Fruit fly (Drosophila melanogaster) whole organism: ENCODE results near the gene CG5024.

Experiments used
- CG8478 ChIP-seq: fragments of >200 bp; optimal IDR thresholded peaks from 2 replicates; lab custom pipeline; 2018; ENCODE audit warnings: inconsistent platforms
- Dll ChIP-seq: fragments of >200 bp; optimal IDR thresholded peaks from 2 replicates; lab custom pipeline; 2017
- EcR ChIP-seq, 2 experiments: fragments of >200 bp; optimal IDR thresholded peaks; 2 replicates each; lab custom pipeline; 2017; ENCODE audit warnings: missing biosample characterization in 2 of 2, missing genetic modification characterization in 2 of 2, missing genetic modification reagents in 2 of 2
- pan ChIP-seq: fragments of >200 bp; optimal IDR thresholded peaks from 2 replicates; lab custom pipeline; 2017
- psq ChIP-seq: fragments of >200 bp; optimal IDR thresholded peaks from 2 replicates; lab custom pipeline; 2017
- usp ChIP-seq: fragments of >200 bp; optimal IDR thresholded peaks from 2 replicates; lab custom pipeline; 2017; ENCODE audit warnings: missing biosample characterization, missing genetic modification characterization, mixed read lengths

The CG5024 gene

DNA sequence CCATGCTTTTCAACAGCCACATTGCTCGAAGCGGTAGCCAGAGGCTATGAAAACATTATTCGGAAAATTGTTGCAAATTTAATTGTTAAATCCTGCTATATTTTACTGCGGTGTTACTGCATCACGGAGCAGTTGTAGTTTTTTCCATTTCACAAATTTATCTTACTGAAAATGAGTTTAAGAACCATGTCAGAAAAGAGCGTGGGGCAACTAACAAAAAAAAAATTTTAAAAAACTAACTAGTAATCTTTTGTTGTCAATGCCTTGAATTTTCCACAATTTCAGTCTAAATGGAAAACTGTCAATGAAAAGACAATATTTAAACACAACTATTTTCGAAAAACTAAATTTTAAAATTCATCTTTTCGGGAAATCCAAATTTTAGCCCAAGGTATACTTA lies at the start of gene CG5024:
TSS of gene CG5024 (plus strand) at position 301 of the 400 bp plus-strand sequence.
- TF ChIP-seq CG8478 (lab: Kevin White, UChicago) (no peak), psq (lab: Kevin White, UChicago) (no peak), EcR (GFP tag; optimal IDR thresholded peaks at IDR 0.05; lab: Kevin White, UChicago) (no peak), pan (lab: Kevin White, UChicago) (no peak), usp (GFP tag; lab: Kevin White, UChicago) (no peak), Dll (lab: Kevin White, UChicago) (no peak)

DNA sequence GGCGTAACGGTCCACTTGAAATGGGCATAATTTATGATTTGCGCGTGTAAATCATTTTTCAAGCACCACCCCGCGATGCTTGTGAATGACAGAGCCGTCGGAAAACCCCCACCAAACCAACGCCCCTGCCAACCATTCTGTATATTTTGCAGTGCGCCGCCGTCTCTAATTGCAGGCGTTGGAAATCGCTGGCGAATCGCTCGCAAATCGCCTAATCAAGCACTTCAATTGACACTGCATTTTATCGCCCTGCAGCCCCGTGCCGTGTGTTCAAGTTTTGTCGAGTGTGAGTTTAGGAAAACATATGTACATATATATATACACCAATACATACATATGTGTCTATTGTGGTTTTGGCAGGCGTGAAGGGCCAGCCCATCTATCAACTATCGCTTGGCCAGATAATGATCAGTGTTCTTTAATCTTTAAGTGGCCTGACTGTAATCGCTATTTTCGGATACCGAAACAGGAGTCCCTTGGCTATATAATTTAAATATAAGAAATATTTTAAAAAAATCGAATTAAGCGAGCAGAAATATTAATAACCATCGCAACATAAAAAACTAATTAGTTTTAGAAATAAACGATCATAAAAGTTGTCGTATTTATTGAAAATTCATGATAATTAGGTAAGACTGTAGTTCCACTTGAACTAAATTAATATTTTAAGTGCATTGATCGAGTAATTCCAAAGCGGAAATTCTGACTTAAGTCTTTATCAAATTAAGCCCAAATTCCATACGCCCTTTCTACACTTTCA lies 48.7 kb upstream of the CG5024 start:
- TF ChIP-seq psq (lab: Kevin White, UChicago) (no peak), pan (lab: Kevin White, UChicago) (no peak), EcR (GFP tag; optimal IDR thresholded peaks at IDR 0.05; lab: Kevin White, UChicago) (no peak)

DNA sequence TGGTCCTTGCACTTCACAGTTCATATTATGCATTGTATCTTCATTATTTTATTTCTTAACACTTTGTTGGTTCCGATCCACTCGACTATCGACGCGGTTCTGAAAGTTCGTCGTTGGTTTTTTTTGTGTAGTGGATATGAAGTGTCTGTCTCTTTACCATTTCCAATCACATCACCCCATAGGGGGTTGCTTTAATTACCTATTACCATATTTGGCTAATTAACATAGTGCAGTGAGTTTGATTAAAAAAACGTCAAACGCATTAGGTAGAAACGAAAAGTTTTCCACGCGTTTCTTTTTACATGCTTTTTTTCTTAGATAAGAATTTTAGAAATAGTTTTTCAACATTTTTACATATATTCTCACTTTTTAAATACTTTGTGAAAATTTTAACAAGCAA lies 47.9 kb upstream of the CG5024 start, which contains the start of gene LpR1:
TSS of gene LpR1 (minus strand) at position 101 of the 400 bp plus-strand sequence.
- no peak for TF ChIP-seq pan (lab: Kevin White, UChicago)

DNA sequence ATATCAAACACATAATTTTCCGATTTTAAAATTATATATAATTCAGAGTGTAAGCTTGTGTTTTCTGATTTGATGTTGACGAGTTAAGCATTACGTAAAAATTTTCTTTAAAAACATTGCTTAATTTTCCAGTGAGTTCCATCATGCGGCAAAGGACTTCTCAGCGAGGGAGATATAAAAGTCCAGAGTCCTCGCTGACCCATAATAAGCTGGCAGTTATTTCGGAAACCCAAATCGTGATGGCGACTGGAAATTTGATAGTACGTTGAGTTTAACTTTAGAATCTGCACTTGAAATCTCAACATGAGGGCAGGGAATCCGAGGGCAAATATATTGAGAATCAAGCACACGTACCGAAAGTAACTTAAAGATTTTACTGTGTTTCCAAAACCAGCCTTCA lies 35.6 kb upstream of the CG5024 start, which contains the start of the genes CG17197 and CG17198:
TSS of gene CG17197 (minus strand) at position 101 of the 400 bp plus-strand sequence.
TSS of gene CG17198 (minus strand) at position 101 of the 400 bp plus-strand sequence.
- TF ChIP-seq CG8478 (lab: Kevin White, UChicago) (no peak), Dll (lab: Kevin White, UChicago) (no peak), EcR (GFP tag; optimal IDR thresholded peaks at IDR 0.05; lab: Kevin White, UChicago) (no peak)

- TF ChIP-seq pan (lab: Kevin White, UChicago) = no peak
- TF ChIP-seq CG8478 (lab: Kevin White, UChicago) = no peak
- TF ChIP-seq EcR (GFP tag; optimal IDR thresholded peaks at IDR 0.05; lab: Kevin White, UChicago) = no peak
- no peak for TF ChIP-seq usp (GFP tag; lab: Kevin White, UChicago)
- no peak for TF ChIP-seq psq (lab: Kevin White, UChicago)
- no peak for TF ChIP-seq Dll (lab: Kevin White, UChicago)
These were observed 34.8 kb upstream of the CG5024 start, which contains the start of gene CG17196 for dm6 chr3R:25776137-25776536. Gene CG17196, minus strand, starts transcription at chr3R:25776237.

DNA sequence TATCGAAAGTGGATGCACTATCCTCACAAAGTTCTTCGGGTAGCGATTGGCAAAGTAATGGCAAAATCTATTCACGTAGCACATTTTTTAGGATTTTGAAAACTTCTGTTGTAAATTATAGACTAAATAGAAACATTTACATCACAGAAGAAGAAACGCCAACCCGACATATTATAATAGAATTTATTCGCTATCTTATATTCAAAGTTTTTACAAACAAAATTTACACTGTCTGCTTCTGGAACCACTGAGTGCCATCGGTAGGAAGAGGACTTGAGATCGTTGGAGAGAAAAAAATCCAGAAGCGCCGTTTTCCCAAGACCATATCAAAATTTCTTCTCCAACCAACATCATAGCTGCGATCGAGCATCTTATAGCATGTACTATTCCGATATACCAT lies 33.8 kb upstream of the CG5024 start, which contains the start of gene CG17195:
TSS of gene CG17195 (minus strand) at position 101 of the 400 bp plus-strand sequence.
- TF ChIP-seq usp (GFP tag; lab: Kevin White, UChicago) (no peak), pan (lab: Kevin White, UChicago) (no peak)

- TF ChIP-seq EcR (GFP tag; optimal IDR thresholded peaks at IDR 0.05; lab: Kevin White, UChicago) = no peak
- TF ChIP-seq usp (GFP tag; lab: Kevin White, UChicago) = no peak
- no peak for TF ChIP-seq CG8478 (lab: Kevin White, UChicago)
- TF ChIP-seq psq (lab: Kevin White, UChicago) = no peak
- no peak for TF ChIP-seq Dll (lab: Kevin White, UChicago)
- no peak for TF ChIP-seq pan (lab: Kevin White, UChicago)
These were observed 32.7 kb upstream of the CG5024 start, which contains the start of gene CG4956 for dm6 chr3R:25778205-25778604. Gene CG4956, minus strand, starts transcription at chr3R:25778305.

- TF ChIP-seq usp (GFP tag; lab: Kevin White, UChicago) (no peak), pan (lab: Kevin White, UChicago) (no peak), EcR (GFP tag; optimal IDR thresholded peaks at IDR 0.05; lab: Kevin White, UChicago) (no peak), Dll (lab: Kevin White, UChicago) (no peak), psq (lab: Kevin White, UChicago) (no peak), CG8478 (lab: Kevin White, UChicago) (no peak)
These were observed 28.0 kb upstream of the CG5024 start for dm6 chr3R:25782855-25783424.

DNA sequence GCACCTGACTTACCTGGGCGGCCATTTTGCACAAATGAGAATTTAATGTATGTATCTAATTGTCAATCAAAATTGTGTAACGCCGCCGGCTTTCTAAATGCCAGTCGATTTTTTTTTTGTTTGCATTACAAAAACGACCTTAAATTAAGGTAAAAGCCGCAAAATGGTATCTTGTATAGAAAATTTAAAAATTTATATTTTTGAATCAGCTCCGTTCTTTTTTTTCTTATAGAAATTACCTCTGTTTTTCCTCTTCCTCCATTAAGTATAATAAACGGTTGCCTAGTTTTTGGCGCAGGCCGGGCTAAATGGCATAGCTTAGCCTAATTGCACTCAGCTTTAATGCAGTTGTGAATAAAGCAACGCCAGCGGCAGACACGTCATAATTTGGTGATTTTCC lies 23.7 kb upstream of the CG5024 start, which contains the start of gene CG4960:
TSS of gene CG4960 (minus strand) at position 101 of the 400 bp plus-strand sequence.
- TF ChIP-seq EcR (GFP tag; optimal IDR thresholded peaks at IDR 0.05; lab: Kevin White, UChicago) = no peak
- TF ChIP-seq Dll (lab: Kevin White, UChicago) = no peak
- no peak for TF ChIP-seq pan (lab: Kevin White, UChicago)
- TF ChIP-seq CG8478 (lab: Kevin White, UChicago) = no peak
- no peak for TF ChIP-seq psq (lab: Kevin White, UChicago)
- no peak for TF ChIP-seq usp (GFP tag; lab: Kevin White, UChicago)

dm6 chr3R:25789355-25789754 lies 21.5 kb upstream of the CG5024 start, which contains the start of gene CG31380:
Gene CG31380, minus strand, starts transcription at chr3R:25789455.
- TF ChIP-seq EcR (GFP tag; optimal IDR thresholded peaks at IDR 0.05; lab: Kevin White, UChicago) (no peak), psq (lab: Kevin White, UChicago) (no peak), CG8478 (lab: Kevin White, UChicago) (no peak), usp (GFP tag; lab: Kevin White, UChicago) (no peak), pan (lab: Kevin White, UChicago) (no peak), Dll (lab: Kevin White, UChicago) (no peak)

DNA sequence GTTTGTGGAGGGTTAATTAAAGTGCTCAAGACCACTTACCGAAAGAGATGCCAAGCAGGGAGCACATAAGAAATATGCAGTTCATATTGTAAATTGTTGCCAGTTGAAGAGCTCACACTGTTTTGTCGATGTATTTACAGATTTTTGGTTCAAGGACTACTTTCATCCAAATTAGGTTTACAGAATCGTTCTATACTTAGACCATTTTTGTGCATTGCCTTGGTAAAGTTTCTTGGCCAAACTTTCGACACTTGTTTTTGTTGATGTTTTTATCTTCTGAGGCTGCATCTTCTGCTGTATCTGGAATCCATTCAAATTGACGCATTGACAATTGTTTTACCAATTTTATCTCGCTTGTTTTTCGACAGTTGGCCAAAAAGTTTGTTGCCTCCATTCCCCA lies 20.5 kb upstream of the CG5024 start, which contains the start of gene CG31093:
TSS of gene CG31093 (minus strand) at position 101 of the 400 bp plus-strand sequence.
- no peak for TF ChIP-seq EcR (GFP tag; optimal IDR thresholded peaks at IDR 0.05; lab: Kevin White, UChicago)
- TF ChIP-seq Dll (lab: Kevin White, UChicago) = no peak
- TF ChIP-seq psq (lab: Kevin White, UChicago) = no peak
- TF ChIP-seq usp (GFP tag; lab: Kevin White, UChicago) = no peak
- no peak for TF ChIP-seq CG8478 (lab: Kevin White, UChicago)
- TF ChIP-seq pan (lab: Kevin White, UChicago) = no peak
